Worm (Caenorhabditis elegans) whole organism, young adult: ENCODE measurements around the gene srx-114.

Source experiments
- D2030.7 ChIP-seq: fragments of 200-800 bp; sonication (Bioruptor generic); IDR thresholded peaks from 2 replicates; pipeline ENCODE4 v1.3.6; 2022; ENCODE audit warnings: missing genetic modification reagents, missing genetic modification characterization, missing compliant biosample characterization
- F23B12.7 ChIP-seq: sonication (generic microtip); optimal IDR thresholded peaks from 2 replicates; lab custom pipeline; 2017; ENCODE audit warnings: missing genetic modification characterization, mild to moderate bottlenecking, missing compliant biosample characterization, antibody characterized with exemption, moderate library complexity; ENCODE audit not compliant: insufficient read depth
- F57C9.4 ChIP-seq: sonication (generic microtip); optimal IDR thresholded peaks from 2 replicates; lab custom pipeline; 2017; ENCODE audit warnings: mild to moderate bottlenecking, missing genetic modification characterization, missing compliant biosample characterization
- K11D2.4 ChIP-seq: fragments of 200-800 bp; sonication (Bioruptor generic); IDR thresholded peaks from 2 replicates; pipeline ENCODE4 v1.3.6; 2022; ENCODE audit warnings: missing genetic modification reagents, missing genetic modification characterization, missing compliant biosample characterization
- K12H6.12 ChIP-seq: fragments of 200-800 bp; sonication (Bioruptor generic); optimal IDR thresholded peaks from 2 replicates; lab custom pipeline; 2018; ENCODE audit warnings: mild to moderate bottlenecking, missing genetic modification characterization, missing compliant biosample characterization
- T26A5.8 ChIP-seq: sonication (generic microtip); optimal IDR thresholded peaks from 2 replicates; lab custom pipeline; 2016; ENCODE audit warnings: missing genetic modification characterization, missing compliant biosample characterization
- Y53G8AR.9 ChIP-seq: fragments of 200-800 bp; sonication (Bioruptor generic); conservative IDR thresholded peaks from 2 replicates; pipeline ENCODE4 v1.3.6; 2022; ENCODE audit warnings: missing genetic modification reagents, missing genetic modification characterization, missing compliant biosample characterization
- ZK185.1 ChIP-seq: sonication (generic microtip); optimal IDR thresholded peaks from 2 replicates; lab custom pipeline; 2016; ENCODE audit warnings: mild to moderate bottlenecking, missing genetic modification characterization, missing compliant biosample characterization; ENCODE audit not compliant: poor library complexity, severe bottlenecking
- bed-1 ChIP-seq: fragments of 200-800 bp; sonication (Bioruptor generic); IDR thresholded peaks from 2 replicates; pipeline ENCODE4 v1.3.6; 2022; ENCODE audit warnings: missing genetic modification reagents, missing genetic modification characterization, missing compliant biosample characterization
- bed-2 ChIP-seq: fragments of 200-800 bp; sonication (Bioruptor generic); IDR thresholded peaks from 2 replicates; pipeline ENCODE4 v1.3.6; 2022; ENCODE audit warnings: missing genetic modification reagents, missing genetic modification characterization, missing compliant biosample characterization
- ccch-3 ChIP-seq: fragments of 200-800 bp; sonication (Bioruptor generic); optimal IDR thresholded peaks from 2 replicates; lab custom pipeline; 2018; ENCODE audit warnings: mild to moderate bottlenecking, missing genetic modification characterization, missing compliant biosample characterization
- cebp-2 ChIP-seq: fragments of 200-800 bp; sonication (Bioruptor generic); IDR thresholded peaks from 2 replicates; pipeline ENCODE4 v1.3.6; 2022; ENCODE audit warnings: missing genetic modification characterization, missing compliant biosample characterization
- ceh-27 ChIP-seq: fragments of 200-800 bp; sonication (Bioruptor generic); optimal IDR thresholded peaks from 2 replicates; lab custom pipeline; 2018; ENCODE audit warnings: mild to moderate bottlenecking, missing genetic modification characterization, moderate library complexity, missing compliant biosample characterization
- ceh-40 ChIP-seq: fragments of 200-800 bp; sonication (Bioruptor generic); IDR thresholded peaks from 2 replicates; pipeline ENCODE4 v1.3.6; 2022; ENCODE audit warnings: missing genetic modification characterization, missing compliant biosample characterization
- ceh-58 ChIP-seq: fragments of 200-800 bp; sonication (Bioruptor generic); IDR thresholded peaks from 2 replicates; pipeline ENCODE4 v1.3.6; 2022; ENCODE audit warnings: missing genetic modification characterization, missing compliant biosample characterization
- ceh-91 ChIP-seq: fragments of 200-800 bp; sonication (Bioruptor generic); IDR thresholded peaks from 2 replicates; pipeline ENCODE4 v1.3.6; 2022; ENCODE audit warnings: missing genetic modification reagents, missing genetic modification characterization, missing compliant biosample characterization
- chd-7 ChIP-seq: sonication (generic microtip); optimal IDR thresholded peaks from 2 replicates; lab custom pipeline; 2016; ENCODE audit warnings: mild to moderate bottlenecking, missing genetic modification characterization, moderate library complexity, missing compliant biosample characterization
- efl-1 ChIP-seq: fragments of 150-350 bp; optimal IDR thresholded peaks from 2 replicates; lab custom pipeline; 2014; ENCODE audit warnings: missing biosample characterization, missing genetic modification reagents, missing genetic modification characterization
- egl-44 ChIP-seq: fragments of 200-800 bp; sonication (Bioruptor generic); IDR thresholded peaks from 2 replicates; pipeline ENCODE4 v1.3.6; 2022; ENCODE audit warnings: missing genetic modification reagents, missing genetic modification characterization, missing compliant biosample characterization
- egrh-3 ChIP-seq: fragments of 200-800 bp; sonication (Bioruptor generic); IDR thresholded peaks from 2 replicates; pipeline ENCODE4 v1.3.6; 2022; ENCODE audit warnings: missing genetic modification reagents, missing genetic modification characterization, missing compliant biosample characterization
- hlh-12 ChIP-seq: sonication (generic microtip); optimal IDR thresholded peaks from 2 replicates; lab custom pipeline; 2016; ENCODE audit warnings: missing genetic modification characterization, missing compliant biosample characterization
- hlh-26 ChIP-seq: fragments of 200-800 bp; sonication (Bioruptor generic); conservative IDR thresholded peaks from 2 replicates; pipeline ENCODE4 v1.3.6; 2022; ENCODE audit warnings: missing genetic modification reagents, missing genetic modification characterization, missing compliant biosample characterization
- hmg-1.2 ChIP-seq: fragments of 200-800 bp; sonication (Bioruptor generic); IDR thresholded peaks from 2 replicates; pipeline ENCODE4 v1.3.6; 2022; ENCODE audit warnings: missing genetic modification reagents, missing genetic modification characterization, missing compliant biosample characterization
- lin-35 ChIP-seq, 3 experiments: fragments of 150-350 bp in 2 of 3; sonication (generic microtip) in 1 of 3; optimal IDR thresholded peaks; 2 replicates each; lab custom pipeline; 2014 to 2018; ENCODE audit warnings: missing biosample characterization in 3 of 3, missing genetic modification characterization in 3 of 3, missing genetic modification reagents in 3 of 3
- lsl-1 ChIP-seq: fragments of 200-800 bp; sonication (Bioruptor generic); optimal IDR thresholded peaks from 2 replicates; lab custom pipeline; 2018; ENCODE audit warnings: mild to moderate bottlenecking, missing genetic modification characterization, moderate library complexity, missing compliant biosample characterization
- lsy-27 ChIP-seq: sonication (generic microtip); optimal IDR thresholded peaks from 2 replicates; lab custom pipeline; 2017; ENCODE audit warnings: missing genetic modification characterization, mild to moderate bottlenecking, missing compliant biosample characterization, antibody characterized with exemption, missing genotype, borderline replicate concordance; ENCODE audit not compliant: insufficient read depth
- madf-10 ChIP-seq: sonication (generic microtip); optimal IDR thresholded peaks from 2 replicates; lab custom pipeline; 2016; ENCODE audit warnings: mild to moderate bottlenecking, missing genetic modification characterization, missing compliant biosample characterization
- mes-4 ChIP-seq: sonication (generic microtip); optimal IDR thresholded peaks from 2 replicates; lab custom pipeline; 2016; ENCODE audit warnings: missing genotype, missing genetic modification characterization, missing compliant biosample characterization
- nfya-2 ChIP-seq: fragments of 200-800 bp; sonication (Bioruptor generic); IDR thresholded peaks from 2 replicates; pipeline ENCODE4 v1.3.6; 2022; ENCODE audit warnings: missing genetic modification reagents, missing genetic modification characterization, missing compliant biosample characterization
- nfyb-1 ChIP-seq: fragments of 200-800 bp; sonication (Bioruptor generic); IDR thresholded peaks from 2 replicates; pipeline ENCODE4 v1.3.6; 2022; ENCODE audit warnings: missing genetic modification reagents, missing genetic modification characterization, missing compliant biosample characterization
- nhr-120 ChIP-seq: fragments of 200-800 bp; sonication (Bioruptor generic); IDR thresholded peaks from 2 replicates; pipeline ENCODE4 v1.3.6; 2022; ENCODE audit warnings: missing genetic modification characterization, missing compliant biosample characterization
- nhr-179 ChIP-seq: sonication (generic microtip); optimal IDR thresholded peaks from 2 replicates; lab custom pipeline; 2016; ENCODE audit warnings: mild to moderate bottlenecking, missing genetic modification characterization, missing compliant biosample characterization
- nhr-90 ChIP-seq: sonication (generic microtip); optimal IDR thresholded peaks from 2 replicates; lab custom pipeline; 2016; ENCODE audit warnings: missing genotype, mild to moderate bottlenecking, missing genetic modification characterization, missing compliant biosample characterization
- pha-4 ChIP-seq: fragments of 150-350 bp; sonication (generic microtip); optimal IDR thresholded peaks from 2 replicates; lab custom pipeline; 2014; ENCODE audit warnings: missing biosample characterization, missing genetic modification reagents, missing genetic modification characterization
- rpc-1 ChIP-seq, 2 experiments: fragments of 150-350 bp in 1 of 2; sonication (generic microtip) in 1 of 2; optimal IDR thresholded peaks; 2 replicates each; lab custom pipeline; 2014 to 2018; ENCODE audit warnings: missing biosample characterization in 1 of 2, missing genetic modification characterization in 1 of 2, missing genetic modification reagents in 1 of 2, missing genotype in 1 of 2
- sdz-38 ChIP-seq: sonication (generic microtip); optimal IDR thresholded peaks from 2 replicates; lab custom pipeline; 2016; ENCODE audit warnings: missing genotype, missing genetic modification characterization, missing compliant biosample characterization
- sea-2 ChIP-seq: fragments of 200-800 bp; sonication (Bioruptor generic); IDR thresholded peaks from 2 replicates; pipeline ENCODE4 v1.3.6; 2022; ENCODE audit warnings: missing genetic modification characterization, missing compliant biosample characterization
- snpc-4 ChIP-seq, 5 experiments: fragments of 150-350 bp in 1 of 5; sonication (generic microtip) in 4 of 5; optimal IDR thresholded peaks; 2 replicates each; lab custom pipeline; 2014 to 2018; ENCODE audit warnings: missing genetic modification characterization in 5 of 5, missing biosample characterization in 3 of 5, antibody characterized with exemption in 2 of 5, mild to moderate bottlenecking in 2 of 5, missing compliant biosample characterization in 2 of 5, missing genotype in 2 of 5, moderate library complexity in 2 of 5, missing genetic modification reagents in 1 of 5
- sptf-2 ChIP-seq: fragments of 200-800 bp; sonication (Bioruptor generic); optimal IDR thresholded peaks from 2 replicates; lab custom pipeline; 2018; ENCODE audit warnings: mild to moderate bottlenecking, missing genetic modification characterization, missing compliant biosample characterization
- tbp1 ChIP-seq: fragments of 200-800 bp; sonication (Bioruptor generic); optimal IDR thresholded peaks from 2 replicates; lab custom pipeline; 2018; ENCODE audit warnings: mild to moderate bottlenecking, missing genetic modification characterization, missing compliant biosample characterization
- xnd-1 ChIP-seq: sonication (generic microtip); optimal IDR thresholded peaks from 2 replicates; lab custom pipeline; 2016; ENCODE audit warnings: missing genotype, missing genetic modification reagents, missing genetic modification characterization, missing compliant biosample characterization
- ztf-22 ChIP-seq: fragments of 200-800 bp; sonication (Bioruptor generic); optimal IDR thresholded peaks from 2 replicates; lab custom pipeline; 2018; ENCODE audit warnings: mild to moderate bottlenecking, missing genetic modification characterization, moderate library complexity, missing compliant biosample characterization
- ztf-28 ChIP-seq: fragments of 200-800 bp; sonication (Bioruptor generic); IDR thresholded peaks from 2 replicates; pipeline ENCODE4 v1.3.6; 2022; ENCODE audit warnings: missing genetic modification reagents, missing genetic modification characterization, missing compliant biosample characterization

srx-114 gene

DNA sequence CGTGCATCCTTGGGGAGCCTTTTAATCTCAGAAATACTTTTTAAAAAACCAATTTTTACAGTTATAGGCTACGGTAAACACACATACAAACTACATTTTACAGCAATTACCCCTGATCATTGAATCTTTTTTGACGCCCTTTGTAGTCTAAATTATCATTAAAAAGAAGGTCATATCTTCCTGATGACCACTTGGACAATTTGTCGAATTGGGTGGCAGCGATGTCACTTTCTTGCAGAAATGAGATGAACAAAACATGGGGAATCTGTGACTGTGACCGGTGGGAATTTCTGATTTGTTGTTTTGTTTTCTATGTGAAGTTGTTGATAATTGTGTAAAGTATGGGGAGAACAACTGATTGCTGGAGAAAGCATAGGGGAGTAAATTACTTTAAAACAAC is 16.7 kb upstream of the srx-114 start:
- TF ChIP-seq pha-4 (tag; lab: Kevin White, UChicago) (no peak), ztf-28 (no peak), hlh-26 (no peak), K11D2.4 (GFP tag; lab: Robert Waterston, UW) (no peak), ztf-22 (GFP tag; lab: Kevin White, UChicago) (no peak), nfya-2 (GFP tag; lab: Robert Waterston, UW) (no peak), tbp1 (GFP tag; lab: Kevin White, UChicago) (no peak), hmg-1.2 (GFP tag; lab: Robert Waterston, UW) (no peak), cebp-2 (no peak), madf-10 (no peak), nfyb-1 (GFP tag; lab: Robert Waterston, UW) (no peak), Y53G8AR.9 (GFP tag; lab: Robert Waterston, UW) (no peak), hlh-12 (tag; lab: Kevin White, UChicago) (no peak), D2030.7 (GFP tag; lab: Robert Waterston, UW) (no peak), sea-2 (GFP tag; lab: Robert Waterston, UW) (no peak), rpc-1 (optimal IDR thresholded peaks at IDR 0.05; lab: Kevin White, UChicago) (no peak), rpc-1 (tag; optimal IDR thresholded peaks at IDR 0.05; lab: Kevin White, UChicago) (no peak), sdz-38 (no peak), K12H6.12 (tag; lab: Kevin White, UChicago) (no peak), chd-7 (tag; lab: Kevin White, UChicago) (no peak)
- TF ChIP-seq, all 124 proteins: peak for 0

DNA sequence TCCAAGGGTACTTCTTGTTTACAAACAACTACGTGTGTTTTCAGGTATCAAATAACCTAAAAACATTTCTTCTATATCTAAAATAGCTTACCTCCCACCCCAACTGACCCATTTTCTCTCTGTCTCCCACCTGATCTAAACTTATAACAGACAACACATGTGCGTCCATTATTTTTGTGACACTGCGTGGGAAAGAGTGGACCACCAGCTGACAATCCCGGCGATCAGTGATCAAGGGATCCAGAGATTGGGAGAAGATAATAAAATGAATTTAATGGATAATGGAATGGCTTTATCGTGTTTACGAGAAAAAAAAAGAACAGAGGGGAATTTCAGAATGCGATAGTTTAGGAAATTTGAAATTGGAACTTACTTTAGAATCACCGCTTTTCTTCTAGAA is 16.2 kb upstream of the srx-114 start:
- TF ChIP-seq egl-44 (GFP tag; lab: Robert Waterston, UW): no peak
- no peak for TF ChIP-seq ccch-3
- TF ChIP-seq ceh-91 (GFP tag; lab: Robert Waterston, UW): no peak
- no peak for TF ChIP-seq T26A5.8
- no peak for TF ChIP-seq mes-4 (tag; lab: Kevin White, UChicago)
- TF ChIP-seq xnd-1 (tag; lab: Kevin White, UChicago): no peak
- TF ChIP-seq efl-1 (GFP tag; lab: Kevin White, UChicago): no peak
- no peak for TF ChIP-seq bed-1
- TF ChIP-seq bed-2: no peak
- no peak for TF ChIP-seq nhr-179 (tag; lab: Kevin White, UChicago)
- no peak for TF ChIP-seq hlh-12 (tag; lab: Kevin White, UChicago)
- no peak for TF ChIP-seq sptf-2 (GFP tag; lab: Kevin White, UChicago)
- TF ChIP-seq ceh-40 (GFP tag; lab: Robert Waterston, UW): no peak
- no peak for TF ChIP-seq lsl-1 (GFP tag; lab: Kevin White, UChicago)
- TF ChIP-seq nhr-90: no peak
- no peak for TF ChIP-seq F23B12.7
- TF ChIP-seq chd-7 (tag; lab: Kevin White, UChicago): no peak
- TF ChIP-seq F57C9.4 (tag; lab: Kevin White, UChicago): no peak

DNA sequence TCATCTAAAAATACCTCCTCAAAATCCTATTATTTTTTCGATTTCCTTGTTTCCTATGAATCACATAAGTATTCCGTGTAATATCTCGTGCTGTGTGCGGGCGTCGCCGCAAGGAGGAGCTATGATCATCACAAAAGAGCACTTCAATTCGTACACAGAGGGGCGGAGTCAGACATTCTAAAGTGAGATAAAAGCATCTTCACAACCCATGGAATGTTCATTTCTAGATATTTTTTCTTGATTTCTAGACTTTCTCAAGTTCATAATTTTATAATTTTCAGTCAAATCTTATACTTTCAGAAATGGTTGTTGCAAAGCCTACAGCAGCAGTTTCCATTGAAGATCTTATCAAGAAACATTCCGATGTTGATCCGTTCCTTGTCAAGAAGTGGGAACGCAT is 14.4 kb upstream of the srx-114 start, which contains the start of gene cex-1:
Gene cex-1 (plus strand): TSS at position 301 of the 400 bp plus-strand sequence.
- no peak for TF ChIP-seq egrh-3 (GFP tag; lab: Robert Waterston, UW)
- TF ChIP-seq lin-35 (GFP tag; optimal IDR thresholded peaks at IDR 0.05; lab: Kevin White, UChicago): no peak
- no peak for TF ChIP-seq ceh-27
- TF ChIP-seq ceh-58 (GFP tag; lab: Robert Waterston, UW): no peak
- no peak for TF ChIP-seq efl-1 (GFP tag; lab: Kevin White, UChicago)
- TF ChIP-seq nhr-120: no peak
- TF ChIP-seq sdz-38: no peak
- TF ChIP-seq lsy-27: no peak
- no peak for TF ChIP-seq snpc-4 (GFP tag; optimal IDR thresholded peaks at IDR 0.05; lab: Kevin White, UChicago)
- TF ChIP-seq snpc-4 (tag; optimal IDR thresholded peaks at IDR 0.05; lab: Kevin White, UChicago): no peak
- TF ChIP-seq ZK185.1: no peak
